Worm (Caenorhabditis elegans): ENCODE measurements around the gene trpp-11.

trpp-11 gene

ce11 chrIII:832855-833504 is 38.0 kb downstream of the trpp-11 start, which contains the start of gene zip-2 (continued):
- TF ChIP-seq unc-98 (GFP tag; IDR thresholded peaks at IDR 0.05) (no peak), unc-86 (tag; optimal IDR thresholded peaks at IDR 0.05) (no peak), sup-37 (GFP tag; optimal IDR thresholded peaks at IDR 0.05) (no peak), lsy-2 (tag; optimal IDR thresholded peaks at IDR 0.05) (peak in 1 of 2 experiments; percentile 9), dsc-1 (tag; optimal IDR thresholded peaks at IDR 0.05) (no peak), snpc-4 (tag; optimal IDR thresholded peaks at IDR 0.05) (no peak), ztf-11 (tag; optimal IDR thresholded peaks at IDR 0.05) (no peak), mdl-1 (tag; optimal IDR thresholded peaks at IDR 0.05) (peak in 1 of 2 experiments; percentile 19), isw-1 (GFP tag; IDR thresholded peaks at IDR 0.05) (no peak), lir-3 (tag; optimal IDR thresholded peaks at IDR 0.05; ENCODE audit: poor library complexity) (peak; percentile 7), pax-3 (tag; optimal IDR thresholded peaks at IDR 0.05) (no peak), ceh-88 (GFP tag; IDR thresholded peaks at IDR 0.05) (no peak), pag-3 (tag; optimal IDR thresholded peaks at IDR 0.05; ENCODE audit: borderline replicate concordance, insufficient read depth) (no peak), elt-2 (tag; optimal IDR thresholded peaks at IDR 0.05) (peak; percentile 66), ces-1 (GFP tag; optimal IDR thresholded peaks at IDR 0.05) (no peak), sox-4 (tag; optimal IDR thresholded peaks at IDR 0.05) (no peak), ceh-90 (tag; optimal IDR thresholded peaks at IDR 0.05) (no peak), pqm-1 (tag; optimal IDR thresholded peaks at IDR 0.05) (peak; percentile 43), mab-9 (GFP tag; IDR thresholded peaks at IDR 0.05) (no peak), snu-23 (GFP tag; optimal IDR thresholded peaks at IDR 0.05) (peak; percentile 36), ceh-8 (GFP tag; optimal IDR thresholded peaks at IDR 0.05) (no peak), C34B4.2 (tag; optimal IDR thresholded peaks at IDR 0.05) (no peak), nhr-20 (tag; optimal IDR thresholded peaks at IDR 0.05) (peak; percentile 72), rnt-1 (tag; optimal IDR thresholded peaks at IDR 0.05) (no peak), hlh-17 (GFP tag; optimal IDR thresholded peaks at IDR 0.05; ENCODE audit: borderline replicate concordance) (no peak), egl-13 (tag; optimal IDR thresholded peaks at IDR 0.05) (no peak), ets-5 (GFP tag; IDR thresholded peaks at IDR 0.05) (no peak), nhr-84 (tag; optimal IDR thresholded peaks at IDR 0.05) (no peak), C16A3.4 (tag; optimal IDR thresholded peaks at IDR 0.05) (peak; percentile 19), vab-15 (tag; optimal IDR thresholded peaks at IDR 0.05) (no peak), nhr-85 (tag) (no peak), fkh-8 (tag; optimal IDR thresholded peaks at IDR 0.05) (peak; percentile 65), ceh-63 (GFP tag; optimal IDR thresholded peaks at IDR 0.05) (no peak), nhr-19 (GFP tag; conservative IDR thresholded peaks at IDR 0.05) (no peak), jun-1 (tag; optimal IDR thresholded peaks at IDR 0.05) (peak; percentile 11), aly-2 (tag; optimal IDR thresholded peaks at IDR 0.05) (no peak), nhr-28 (tag; optimal IDR thresholded peaks at IDR 0.05) (no peak), nhr-77 (tag; optimal IDR thresholded peaks at IDR 0.05) (no peak), egl-27 (tag; optimal IDR thresholded peaks at IDR 0.05) (no peak), fkh-10 (GFP tag; optimal IDR thresholded peaks at IDR 0.05) (no peak), irx-1 (tag; optimal IDR thresholded peaks at IDR 0.05) (no peak), fos-1 (tag; optimal IDR thresholded peaks at IDR 0.05) (no peak), swsn-7 (tag; optimal IDR thresholded peaks at IDR 0.05) (no peak), blmp-1 (tag; optimal IDR thresholded peaks at IDR 0.05) (peak; percentile 39), xbp-1 (tag; optimal IDR thresholded peaks at IDR 0.05) (no peak), hpl-2 (GFP tag; optimal IDR thresholded peaks at IDR 0.05) (no peak), lin-13 (GFP tag; optimal IDR thresholded peaks at IDR 0.05) (no peak), lin-39 (tag; optimal IDR thresholded peaks at IDR 0.05) (no peak), C04F5.9 (tag; optimal IDR thresholded peaks at IDR 0.05) (no peak), nhr-12 (tag; optimal IDR thresholded peaks at IDR 0.05) (no peak), efl-1 (optimal IDR thresholded peaks at IDR 0.05) (no peak), efl-1 (GFP tag; optimal IDR thresholded peaks at IDR 0.05 in 1 of 2) (peak in 1 of 2 experiments; percentile 90), unc-130 (tag; optimal IDR thresholded peaks at IDR 0.05) (no peak)

All from whole organism, L1 larva.